Worm (Caenorhabditis elegans) whole organism, late embryonic: ENCODE measurements around the gene Y73B6A.3.

ENCODE experiments used
- ahr-1 ChIP-seq: sonication (generic microtip); optimal IDR thresholded peaks from 2 replicates; lab custom pipeline; 2016; ENCODE audit warnings: missing genetic modification characterization, missing compliant biosample characterization
- dmd-4 ChIP-seq: sonication (generic microtip); optimal IDR thresholded peaks from 2 replicates; lab custom pipeline; 2016; ENCODE audit warnings: borderline replicate concordance, missing genetic modification characterization, missing compliant biosample characterization
- pha-4 ChIP-seq: fragments of 150-350 bp; optimal IDR thresholded peaks from 2 replicates; lab custom pipeline; 2018; ENCODE audit warnings: missing biosample characterization, missing genetic modification reagents, missing genetic modification characterization
- sdc-2 ChIP-seq: sonication (generic microtip); optimal IDR thresholded peaks from 2 replicates; lab custom pipeline; 2016; ENCODE audit warnings: missing genotype, missing genetic modification characterization, missing compliant biosample characterization

DNA sequence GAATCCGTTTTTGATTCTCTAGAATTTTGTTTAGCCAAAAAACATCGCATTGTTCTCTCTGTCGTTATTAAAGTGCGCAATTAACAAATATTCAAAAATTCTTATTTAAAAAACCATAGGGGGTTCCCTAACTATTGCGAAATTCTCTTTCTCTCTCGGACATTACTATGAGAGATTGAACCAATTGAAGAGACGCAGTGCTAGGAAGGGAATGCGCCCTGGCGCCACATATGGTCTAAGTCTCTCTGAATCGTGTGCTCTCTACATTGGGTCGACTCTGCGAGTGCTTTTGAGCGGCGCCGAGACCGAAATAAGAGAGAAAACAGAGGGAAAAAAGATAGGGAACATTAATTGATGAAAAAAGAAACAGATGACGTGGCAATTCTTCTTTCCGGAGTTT, 45.8 kb upstream of the Y73B6A.3 start:
- TF ChIP-seq ahr-1, result no peak
- no peak for TF ChIP-seq pha-4 (tag; lab: Kevin White, UChicago)
- TF ChIP-seq dmd-4 (tag; lab: Kevin White, UChicago), result no peak
- TF ChIP-seq sdc-2 (tag; lab: Kevin White, UChicago), result no peak
